Worm (Caenorhabditis elegans): Measurements from ENCODE around the gene K05G3.1.
"Not testable (repeated sequence)": the region's sequence is repeated elsewhere in the genome, so short reads cannot be mapped to it uniquely, and the experiment has no call there.

K05G3.1 gene

ce11 chrX:16501032-16501431, at the start of gene K05G3.1:
TSS of gene K05G3.1 (plus strand) at chrX:16501332.
- TF ChIP-seq unc-62 (GFP tag; optimal IDR thresholded peaks at IDR 0.05), result no peak

- TF ChIP-seq unc-62 (GFP tag; optimal IDR thresholded peaks at IDR 0.05), result not testable (repeated sequence)
These were observed 49.5 kb upstream of the K05G3.1 start, which contains the start of gene F38E9.4 for ce11 chrX:16451642-16452041. TSS of gene F38E9.4 (plus strand) at chrX:16451942.

- TF ChIP-seq unc-62 (GFP tag; optimal IDR thresholded peaks at IDR 0.05), result no peak
These were observed 44.5 kb upstream of the K05G3.1 start, which contains the start of gene nas-39 for ce11 chrX:16456659-16457058. TSS of gene nas-39 (plus strand) at chrX:16456927.

ce11 chrX:16457113-16457512, 44.0 kb upstream of the K05G3.1 start:
- TF ChIP-seq unc-62 (GFP tag; optimal IDR thresholded peaks at IDR 0.05), result no peak

ce11 chrX:16461319-16461718, 39.8 kb upstream of the K05G3.1 start:
- no peak for TF ChIP-seq unc-62 (GFP tag; optimal IDR thresholded peaks at IDR 0.05)

- no peak for TF ChIP-seq unc-62 (GFP tag; optimal IDR thresholded peaks at IDR 0.05)
These were observed 35.0 kb upstream of the K05G3.1 start for ce11 chrX:16466157-16466556.

- TF ChIP-seq unc-62 (GFP tag; optimal IDR thresholded peaks at IDR 0.05), result no peak
These were observed 32.3 kb upstream of the K05G3.1 start for ce11 chrX:16468845-16469244.

ce11 chrX:16470758-16471157, 30.4 kb upstream of the K05G3.1 start, which contains the start of gene F38E9.1:
TSS of gene F38E9.1 (plus strand) at chrX:16471058.
- TF ChIP-seq unc-62 (GFP tag; optimal IDR thresholded peaks at IDR 0.05), result no peak

ce11 chrX:16480232-16480631, 20.9 kb upstream of the K05G3.1 start:
- TF ChIP-seq unc-62 (GFP tag; optimal IDR thresholded peaks at IDR 0.05), result no peak

ce11 chrX:16481026-16481425, 20.1 kb upstream of the K05G3.1 start:
- no peak for TF ChIP-seq unc-62 (GFP tag; optimal IDR thresholded peaks at IDR 0.05)

ce11 chrX:16482944-16483343, 18.2 kb upstream of the K05G3.1 start:
- TF ChIP-seq unc-62 (GFP tag; optimal IDR thresholded peaks at IDR 0.05), result no peak

ce11 chrX:16484043-16484442, 17.1 kb upstream of the K05G3.1 start:
- no peak for TF ChIP-seq unc-62 (GFP tag; optimal IDR thresholded peaks at IDR 0.05)

- TF ChIP-seq unc-62 (GFP tag; optimal IDR thresholded peaks at IDR 0.05), result no peak
These were observed 16.5 kb upstream of the K05G3.1 start for ce11 chrX:16484681-16485080.

- TF ChIP-seq unc-62 (GFP tag; optimal IDR thresholded peaks at IDR 0.05), result no peak
These were observed 15.8 kb upstream of the K05G3.1 start for ce11 chrX:16485322-16485721.

- TF ChIP-seq unc-62 (GFP tag; optimal IDR thresholded peaks at IDR 0.05), result no peak
These were observed 14.0 kb upstream of the K05G3.1 start, which contains the start of gene cah-3 for ce11 chrX:16487068-16487658. TSS of gene cah-3 (plus strand) at chrX:16487481.

- TF ChIP-seq unc-62 (GFP tag; optimal IDR thresholded peaks at IDR 0.05), result no peak
These were observed 10.4 kb upstream of the K05G3.1 start for ce11 chrX:16490753-16491152.

ce11 chrX:16494630-16495029, 6.5 kb upstream of the K05G3.1 start, which contains the start of gene K05G3.2:
TSS of gene K05G3.2 (plus strand) at chrX:16494930.
- TF ChIP-seq unc-62 (GFP tag; optimal IDR thresholded peaks at IDR 0.05), result no peak

- TF ChIP-seq unc-62 (GFP tag; optimal IDR thresholded peaks at IDR 0.05), result no peak
These were observed 1.9 kb downstream of the K05G3.1 start for ce11 chrX:16502997-16503396.
